Fruit fly (Drosophila melanogaster) whole organism, embryonic: ENCODE results near the gene Sar1.

Source experiments
- Atf3 ChIP-seq: fragments of 200-800 bp; sonication (Bioruptor generic); optimal IDR thresholded peaks from 3 replicates; lab custom pipeline; 2016; ENCODE audit warnings: missing biosample characterization, missing genetic modification characterization
- CG42726 ChIP-seq: fragments of 200-800 bp; sonication (Bioruptor generic); IDR thresholded peaks from 2 replicates; pipeline ENCODE4 v1.3.6; 2022; ENCODE audit warnings: missing biosample characterization, missing genetic modification characterization; ENCODE audit not compliant: partially characterized antibody
- CG43689 ChIP-seq: fragments of 200-800 bp; sonication (Bioruptor generic); IDR thresholded peaks from 2 replicates; pipeline ENCODE4 v1.3.6; 2022; ENCODE audit warnings: missing biosample characterization, missing genetic modification characterization
- CG6272 ChIP-seq: fragments of 200-800 bp; sonication (Bioruptor generic); IDR thresholded peaks from 2 replicates; pipeline ENCODE4 v1.3.6; 2022; ENCODE audit warnings: missing biosample characterization, missing genetic modification characterization
- CG8478 ChIP-seq: fragments of >200 bp; optimal IDR thresholded peaks from 2 replicates; lab custom pipeline; 2018
- CG8944 ChIP-seq: fragments of 200-800 bp; sonication (Bioruptor generic); optimal IDR thresholded peaks from 3 replicates; lab custom pipeline; 2016; ENCODE audit warnings: missing biosample characterization, missing genetic modification characterization
- D ChIP-seq, 2 experiments: fragments of 200-800 bp in 1 of 2; fragments of >200 bp in 1 of 2; sonication (Bioruptor generic) in 1 of 2; optimal IDR thresholded peaks; 2 replicates in 1 of 2; 3 replicates in 1 of 2; lab custom pipeline; 2017; ENCODE audit warnings: mild to moderate bottlenecking in 1 of 2, missing biosample characterization in 1 of 2, missing genetic modification characterization in 1 of 2, missing genetic modification reagents in 1 of 2
- Dbx ChIP-seq: fragments of 200-800 bp; sonication (Bioruptor generic); IDR thresholded peaks from 3 replicates; pipeline ENCODE4 v1.3.6; 2022; ENCODE audit warnings: missing biosample characterization, missing genetic modification characterization
- Hand ChIP-seq: fragments of 200-800 bp; sonication (Bioruptor generic); optimal IDR thresholded peaks from 2 replicates; lab custom pipeline; 2017; ENCODE audit warnings: mild to moderate bottlenecking, missing biosample characterization, missing genetic modification reagents, missing genetic modification characterization
- cad ChIP-seq: fragments of >200 bp; optimal IDR thresholded peaks from 2 replicates; lab custom pipeline; 2017; ENCODE audit warnings: missing biosample characterization, missing genetic modification characterization
- pan ChIP-seq, 4 experiments: fragments of >200 bp in 3 of 4; fragments of 200-800 bp in 1 of 4; sonication (Bioruptor generic) in 1 of 4; optimal IDR thresholded peaks in 3 of 4; IDR thresholded peaks in 1 of 4; 2 replicates each; pipeline versions ENCODE4 v1.3.6 to Lab custom; 2017 to 2022; ENCODE audit warnings: missing biosample characterization in 2 of 4, missing genetic modification characterization in 2 of 4, mixed read lengths in 1 of 4
- shn ChIP-seq: fragments of 200-800 bp; sonication (Bioruptor generic); optimal IDR thresholded peaks from 3 replicates; lab custom pipeline; 2016; ENCODE audit warnings: missing biosample characterization, missing genetic modification characterization
- zen ChIP-seq: fragments of 200-800 bp; sonication (Bioruptor generic); optimal IDR thresholded peaks from 3 replicates; lab custom pipeline; 2018; ENCODE audit warnings: missing biosample characterization, mild to moderate bottlenecking, missing genetic modification characterization, moderate library complexity

dm6 chr3R:22334050-22334449 lies 22.4 kb upstream of the Sar1 start, which contains the start of gene CG5391:
- TF ChIP-seq shn (GFP tag; lab: Kevin White, UChicago) (no peak), CG8478 (lab: Kevin White, UChicago) (no peak), Hand (GFP tag; lab: Kevin White, UChicago) (no peak), CG42726 (GFP tag; lab: Robert Waterston, UW) (no peak), CG43689 (GFP tag; lab: Robert Waterston, UW) (no peak), D (optimal IDR thresholded peaks at IDR 0.05; lab: Kevin White, UChicago) (no peak), D (GFP tag; optimal IDR thresholded peaks at IDR 0.05; lab: Kevin White, UChicago) (no peak), CG6272 (GFP tag; lab: Robert Waterston, UW) (no peak), pan (optimal IDR thresholded peaks at IDR 0.05; lab: Kevin White, UChicago) (no peak), pan (GFP tag; optimal IDR thresholded peaks at IDR 0.05 in 1 of 2, IDR thresholded peaks at IDR 0.05 in 1 of 2) (no peak), Atf3 (GFP tag; lab: Kevin White, UChicago) (no peak), Dbx (GFP tag; lab: Robert Waterston, UW) (no peak), CG8944 (GFP tag; lab: Kevin White, UChicago) (no peak), cad (GFP tag; lab: Kevin White, UChicago) (no peak), zen (no peak)
